Fruit fly (Drosophila melanogaster): Measurements from ENCODE around the gene dmrt99B.

dmrt99B gene

DNA sequence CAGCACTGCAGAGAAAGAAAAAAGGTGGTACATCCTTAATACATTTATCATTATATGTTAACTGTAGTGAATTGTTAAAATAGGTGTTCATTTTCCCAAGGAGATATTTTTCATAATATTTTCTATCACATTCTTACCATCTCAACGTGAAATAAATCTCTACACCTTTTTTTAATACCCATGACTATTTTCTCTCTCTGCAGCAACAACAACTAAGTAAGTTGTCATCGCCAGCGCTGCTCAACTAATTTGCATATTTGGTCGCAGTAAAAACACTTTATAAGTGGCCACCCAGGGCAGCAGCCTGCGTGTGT lies 1.9 kb upstream of the dmrt99B start (continued):
- TF ChIP-seq insv (GFP tag; optimal IDR thresholded peaks at IDR 0.05) = no peak
- TF ChIP-seq CG10462 (GFP tag; optimal IDR thresholded peaks at IDR 0.05) = no peak
- no peak for TF ChIP-seq eve (GFP tag; optimal IDR thresholded peaks at IDR 0.05)
- TF ChIP-seq Opbp (GFP tag; IDR thresholded peaks at IDR 0.05; ENCODE audit: partially characterized antibody) = no peak
- TF ChIP-seq run (tag; optimal IDR thresholded peaks at IDR 0.05) = no peak
- TF ChIP-seq CTCF (GFP tag; optimal IDR thresholded peaks at IDR 0.05) = no peak
- TF ChIP-seq CG13424 (tag; optimal IDR thresholded peaks at IDR 0.05) = peak; percentile 58
- TF ChIP-seq hth (optimal IDR thresholded peaks at IDR 0.05) = no peak
- TF ChIP-seq CG32772 (GFP tag; IDR thresholded peaks at IDR 0.05) = no peak
- no peak for TF ChIP-seq tio (GFP tag; optimal IDR thresholded peaks at IDR 0.05)
- no peak for TF ChIP-seq fd64A (GFP tag; optimal IDR thresholded peaks at IDR 0.05)
- TF ChIP-seq inv (GFP tag; IDR thresholded peaks at IDR 0.05; ENCODE audit: partially characterized antibody) = no peak
- TF ChIP-seq CG43689 (GFP tag; IDR thresholded peaks at IDR 0.05) = peak; percentile 30; the same call in 1 of the 2 replicates
- no peak for TF ChIP-seq tll (GFP tag; optimal IDR thresholded peaks at IDR 0.05)
- no peak for TF ChIP-seq CG1647 (GFP tag; optimal IDR thresholded peaks at IDR 0.05)
- no peak for TF ChIP-seq mam (GFP tag; optimal IDR thresholded peaks at IDR 0.05)
- TF ChIP-seq Sry-β (GFP tag; optimal IDR thresholded peaks at IDR 0.05) = no peak
- no peak for TF ChIP-seq ac (GFP tag; optimal IDR thresholded peaks at IDR 0.05)
- TF ChIP-seq ham (GFP tag; IDR thresholded peaks at IDR 0.05) = no peak
- TF ChIP-seq CG9727 (GFP tag; optimal IDR thresholded peaks at IDR 0.05) = peak; percentile 33
- TF ChIP-seq YL-1 (GFP tag; optimal IDR thresholded peaks at IDR 0.05) = no peak
- TF ChIP-seq CG7928 (GFP tag; optimal IDR thresholded peaks at IDR 0.05) = no peak
- TF ChIP-seq CkIIα-i1 (GFP tag; IDR thresholded peaks at IDR 0.05) = no peak
- TF ChIP-seq org-1 (GFP tag; optimal IDR thresholded peaks at IDR 0.05) = no peak
- no peak for TF ChIP-seq pan (optimal IDR thresholded peaks at IDR 0.05)
- TF ChIP-seq pan (GFP tag; optimal IDR thresholded peaks at IDR 0.05 in 1 of 2, IDR thresholded peaks at IDR 0.05 in 1 of 2) = no peak
- no peak for TF ChIP-seq ems (GFP tag; optimal IDR thresholded peaks at IDR 0.05)
- no peak for TF ChIP-seq gcm (GFP tag; optimal IDR thresholded peaks at IDR 0.05)
- no peak for TF ChIP-seq stc (GFP tag; IDR thresholded peaks at IDR 0.05)
- no peak for TF ChIP-seq CG10565 (GFP tag; optimal IDR thresholded peaks at IDR 0.05)
- TF ChIP-seq ap (GFP tag; IDR thresholded peaks at IDR 0.05) = no peak
- no peak for TF ChIP-seq al (GFP tag; IDR thresholded peaks at IDR 0.05)
- TF ChIP-seq lov (optimal IDR thresholded peaks at IDR 0.05) = no peak
- no peak for TF ChIP-seq lov (GFP tag; IDR thresholded peaks at IDR 0.05)
- peak; percentile 14 for TF ChIP-seq Dek (tag; optimal IDR thresholded peaks at IDR 0.05)
- no peak for TF ChIP-seq CG8944 (GFP tag; optimal IDR thresholded peaks at IDR 0.05)
- peak; percentile 0 for TF ChIP-seq Chrac-16 (GFP tag; optimal IDR thresholded peaks at IDR 0.05)
- no peak for TF ChIP-seq CG7745 (tag; optimal IDR thresholded peaks at IDR 0.05)
- no peak for TF ChIP-seq Poxn (GFP tag; IDR thresholded peaks at IDR 0.05)
- no peak for TF ChIP-seq CG11247 (GFP tag; IDR thresholded peaks at IDR 0.05)
- no peak for TF ChIP-seq CG14441 (GFP tag; IDR thresholded peaks at IDR 0.05)
- TF ChIP-seq CG10274 (GFP tag; optimal IDR thresholded peaks at IDR 0.05) = no peak
- no peak for TF ChIP-seq Camta (GFP tag; optimal IDR thresholded peaks at IDR 0.05)
- TF ChIP-seq NFAT (GFP tag; IDR thresholded peaks at IDR 0.05) = no peak
- no peak for TF ChIP-seq emc (GFP tag; optimal IDR thresholded peaks at IDR 0.05)
- no peak for TF ChIP-seq Dref (GFP tag; IDR thresholded peaks at IDR 0.05)
- TF ChIP-seq CG4328 (GFP tag; optimal IDR thresholded peaks at IDR 0.05) = no peak
- peak; percentile 46 for TF ChIP-seq CG7556 (GFP tag; optimal IDR thresholded peaks at IDR 0.05)
- no peak for TF ChIP-seq CG1529 (GFP tag; optimal IDR thresholded peaks at IDR 0.05)
- TF ChIP-seq ttk (GFP tag; IDR thresholded peaks at IDR 0.05) = no peak
- TF ChIP-seq CG12744 (GFP tag; optimal IDR thresholded peaks at IDR 0.05) = no peak
- TF ChIP-seq Scr (GFP tag; IDR thresholded peaks at IDR 0.05; ENCODE audit: partially characterized antibody) = no peak
- peak; percentile 35 for TF ChIP-seq CG12219 (GFP tag; optimal IDR thresholded peaks at IDR 0.05)
- TF ChIP-seq CG7372 (GFP tag; IDR thresholded peaks at IDR 0.05) = no peak

All from whole organism, embryonic.